Fruit fly (Drosophila melanogaster) whole organism, embryonic: ENCODE results near the gene Utx.

Source experiments
- CG12155 ChIP-seq: fragments of 200-800 bp; sonication (Bioruptor generic); optimal IDR thresholded peaks from 3 replicates; lab custom pipeline; 2016; ENCODE audit warnings: missing biosample characterization, missing genetic modification characterization
- CG18262 ChIP-seq: fragments of 200-800 bp; optimal IDR thresholded peaks from 3 replicates; lab custom pipeline; 2019; ENCODE audit warnings: missing biosample characterization, mild to moderate bottlenecking, missing genetic modification characterization, moderate library complexity
- CG34224 ChIP-seq: fragments of 200-800 bp; sonication (Bioruptor generic); IDR thresholded peaks from 3 replicates; pipeline ENCODE4 v1.3.6; 2022; ENCODE audit warnings: missing biosample characterization, missing genetic modification characterization; ENCODE audit not compliant: partially characterized antibody
- MESR4 ChIP-seq: fragments of 200-800 bp; sonication (Bioruptor generic); optimal IDR thresholded peaks from 2 replicates; lab custom pipeline; 2018; ENCODE audit warnings: missing biosample characterization, mild to moderate bottlenecking, missing genetic modification characterization, moderate library complexity
- Max ChIP-seq: fragments of 200-800 bp; sonication (Bioruptor generic); optimal IDR thresholded peaks from 2 replicates; lab custom pipeline; 2016; ENCODE audit warnings: missing biosample characterization, mild to moderate bottlenecking, missing genetic modification characterization
- Nf-YB ChIP-seq: fragments of 200-800 bp; sonication (Bioruptor generic); optimal IDR thresholded peaks from 3 replicates; lab custom pipeline; 2019; ENCODE audit warnings: missing biosample characterization, mild to moderate bottlenecking, missing genetic modification characterization, moderate library complexity
- Sox102F ChIP-seq: fragments of 200-800 bp; sonication (Bioruptor generic); optimal IDR thresholded peaks from 2 replicates; lab custom pipeline; 2018; ENCODE audit warnings: missing biosample characterization, mild to moderate bottlenecking, missing genetic modification characterization, moderate library complexity
- cas ChIP-seq: fragments of 200-800 bp; sonication (Bioruptor generic); IDR thresholded peaks from 2 replicates; pipeline ENCODE4 v1.3.6; 2022; ENCODE audit warnings: missing biosample characterization, missing genetic modification characterization
- ci ChIP-seq: fragments of 200-800 bp; sonication (Bioruptor generic); IDR thresholded peaks from 3 replicates; pipeline ENCODE4 v1.3.6; 2022; ENCODE audit warnings: missing biosample characterization, missing genetic modification characterization
- fu2 ChIP-seq: fragments of 200-800 bp; sonication (Bioruptor generic); optimal IDR thresholded peaks from 2 replicates; lab custom pipeline; 2016; ENCODE audit warnings: missing biosample characterization, missing genetic modification characterization
- her ChIP-seq: fragments of 200-800 bp; sonication (Bioruptor generic); optimal IDR thresholded peaks from 2 replicates; lab custom pipeline; 2016; ENCODE audit warnings: missing biosample characterization, missing genetic modification characterization
- wdn ChIP-seq: fragments of 200-800 bp; sonication (Bioruptor generic); IDR thresholded peaks from 2 replicates; pipeline ENCODE4 v1.3.6; 2022; ENCODE audit warnings: missing biosample characterization, missing genetic modification characterization

dm6 chr2L:10230455-10230854, 48.2 kb downstream of the Utx start:
- TF ChIP-seq cas (no peak), Sox102F (no peak), Nf-YB (GFP tag; lab: Kevin White, UChicago) (no peak), ci (GFP tag; lab: Robert Waterston, UW) (no peak), Max (GFP tag; lab: Kevin White, UChicago) (no peak), CG12155 (GFP tag; lab: Kevin White, UChicago) (no peak), fu2 (GFP tag; lab: Kevin White, UChicago) (no peak), CG18262 (tag; lab: Kevin White, UChicago) (no peak), wdn (no peak), her (GFP tag; lab: Kevin White, UChicago) (no peak), CG34224 (GFP tag; lab: Robert Waterston, UW) (peak; percentile 44), MESR4 (GFP tag; lab: Kevin White, UChicago) (no peak)
